Fruit fly (Drosophila melanogaster) whole organism, prepupa: Measurements from ENCODE around the gene CG42529.

Experiments used
- Blimp-1 ChIP-seq: fragments of 200-800 bp; sonication (Bioruptor generic); optimal IDR thresholded peaks from 3 replicates; lab custom pipeline; 2017; ENCODE audit warnings: missing biosample characterization, missing genetic modification characterization, mild to moderate bottlenecking, moderate library complexity, missing genetic modification reagents
- CG10631 ChIP-seq: fragments of 200-800 bp; sonication (Bioruptor generic); optimal IDR thresholded peaks from 2 replicates; lab custom pipeline; 2016; ENCODE audit warnings: missing biosample characterization, missing genetic modification characterization
- CG10669 ChIP-seq: fragments of 200-800 bp; sonication (Bioruptor generic); optimal IDR thresholded peaks from 3 replicates; lab custom pipeline; 2018; ENCODE audit warnings: missing biosample characterization, mild to moderate bottlenecking, missing genetic modification characterization, moderate library complexity
- CG15336 ChIP-seq: fragments of 200-800 bp; sonication (Bioruptor generic); IDR thresholded peaks from 2 replicates; pipeline ENCODE4 v1.3.6; 2022; ENCODE audit warnings: missing biosample characterization, missing genetic modification characterization
- CG1621 ChIP-seq: fragments of 200-800 bp; sonication (Bioruptor generic); optimal IDR thresholded peaks from 3 replicates; lab custom pipeline; 2018; ENCODE audit warnings: missing biosample characterization, mild to moderate bottlenecking, missing genetic modification characterization
- CG3032 ChIP-seq: fragments of 200-800 bp; optimal IDR thresholded peaks from 2 replicates; lab custom pipeline; 2019; ENCODE audit warnings: missing biosample characterization, mild to moderate bottlenecking, missing genetic modification characterization, moderate library complexity
- CG31627 ChIP-seq: fragments of 200-800 bp; sonication (Bioruptor generic); optimal IDR thresholded peaks from 3 replicates; lab custom pipeline; 2016; ENCODE audit warnings: missing biosample characterization, missing genetic modification characterization
- CG34406 ChIP-seq: fragments of 200-800 bp; sonication (Bioruptor generic); optimal IDR thresholded peaks from 3 replicates; lab custom pipeline; 2016; ENCODE audit warnings: missing biosample characterization, missing genetic modification characterization
- CG3919 ChIP-seq: fragments of 200-800 bp; sonication (Bioruptor generic); optimal IDR thresholded peaks from 3 replicates; lab custom pipeline; 2016; ENCODE audit warnings: missing biosample characterization, missing genetic modification characterization
- CG4318 ChIP-seq: fragments of 200-800 bp; sonication (Bioruptor generic); optimal IDR thresholded peaks from 3 replicates; lab custom pipeline; 2017; ENCODE audit warnings: missing biosample characterization, mild to moderate bottlenecking, missing genetic modification characterization
- CG6163 ChIP-seq: fragments of 200-800 bp; sonication (Bioruptor generic); IDR thresholded peaks from 3 replicates; pipeline ENCODE4 v1.3.6; 2022; ENCODE audit warnings: missing biosample characterization, missing genetic modification characterization
- CG6276 ChIP-seq: fragments of 200-800 bp; sonication (Bioruptor generic); optimal IDR thresholded peaks from 2 replicates; lab custom pipeline; 2017; ENCODE audit warnings: missing biosample characterization, mild to moderate bottlenecking, missing genetic modification characterization
- CG6808 ChIP-seq: fragments of 200-800 bp; sonication (Bioruptor generic); optimal IDR thresholded peaks from 3 replicates; lab custom pipeline; 2017; ENCODE audit warnings: missing biosample characterization, missing genetic modification characterization, mild to moderate bottlenecking, moderate library complexity, missing genetic modification reagents
- CG7368 ChIP-seq: fragments of 200-800 bp; sonication (Bioruptor generic); optimal IDR thresholded peaks from 3 replicates; lab custom pipeline; 2016; ENCODE audit warnings: missing biosample characterization, missing genetic modification characterization
- CG8119 ChIP-seq: fragments of 200-800 bp; sonication (Bioruptor generic); IDR thresholded peaks from 3 replicates; pipeline ENCODE4 v1.3.6; 2022; ENCODE audit warnings: missing biosample characterization, missing genetic modification characterization
- CG8319 ChIP-seq: fragments of 200-800 bp; sonication (Bioruptor generic); optimal IDR thresholded peaks from 3 replicates; lab custom pipeline; 2016; ENCODE audit warnings: missing biosample characterization, missing genetic modification characterization
- CG8632 ChIP-seq: fragments of 200-800 bp; sonication (Bioruptor generic); optimal IDR thresholded peaks from 3 replicates; lab custom pipeline; 2016; ENCODE audit warnings: missing biosample characterization, missing genetic modification characterization
- CG9139 ChIP-seq: fragments of 200-800 bp; sonication (Bioruptor generic); optimal IDR thresholded peaks from 3 replicates; lab custom pipeline; 2017; ENCODE audit warnings: missing biosample characterization, mild to moderate bottlenecking, missing genetic modification characterization
- Eip75B ChIP-seq: fragments of 200-800 bp; sonication (Bioruptor generic); optimal IDR thresholded peaks from 3 replicates; lab custom pipeline; 2016; ENCODE audit warnings: missing biosample characterization, missing genetic modification characterization
- Eip78C ChIP-seq: fragments of 200-800 bp; sonication (Bioruptor generic); peaks from one replicate; lab custom pipeline; 2016; ENCODE audit warnings: missing biosample characterization, missing genetic modification characterization
- Ets96B ChIP-seq: fragments of 200-800 bp; optimal IDR thresholded peaks from 2 replicates; lab custom pipeline; 2019; ENCODE audit warnings: missing biosample characterization, mild to moderate bottlenecking, missing genetic modification characterization, moderate library complexity
- Hr38 ChIP-seq: sonication (Bioruptor generic); optimal IDR thresholded peaks from 2 replicates; lab custom pipeline; 2016; ENCODE audit warnings: missing biosample characterization, missing genetic modification characterization
- Hr39 ChIP-seq: fragments of 200-800 bp; sonication (Bioruptor generic); optimal IDR thresholded peaks from 2 replicates; lab custom pipeline; 2016; ENCODE audit warnings: missing biosample characterization, missing genetic modification characterization
- Met ChIP-seq: fragments of 200-800 bp; sonication (Bioruptor generic); optimal IDR thresholded peaks from 3 replicates; lab custom pipeline; 2016; ENCODE audit warnings: missing biosample characterization, missing genetic modification characterization
- OdsH ChIP-seq: fragments of 200-800 bp; sonication (Bioruptor generic); optimal IDR thresholded peaks from 3 replicates; lab custom pipeline; 2016; ENCODE audit warnings: missing biosample characterization, missing genetic modification characterization
- Sox14 ChIP-seq: fragments of 200-800 bp; sonication (Bioruptor generic); optimal IDR thresholded peaks from 3 replicates; lab custom pipeline; 2016; ENCODE audit warnings: missing biosample characterization, missing genetic modification characterization
- Sox15 ChIP-seq: fragments of 200-800 bp; sonication (Bioruptor generic); optimal IDR thresholded peaks from 3 replicates; lab custom pipeline; 2016; ENCODE audit warnings: missing biosample characterization, missing genetic modification characterization
- cyc ChIP-seq: fragments of 200-800 bp; sonication (Bioruptor generic); optimal IDR thresholded peaks from 3 replicates; lab custom pipeline; 2016; ENCODE audit warnings: missing biosample characterization, missing genetic modification characterization
- dac ChIP-seq: fragments of 200-800 bp; sonication (Bioruptor generic); optimal IDR thresholded peaks from 2 replicates; lab custom pipeline; 2017; ENCODE audit warnings: missing biosample characterization, mild to moderate bottlenecking, missing genetic modification characterization
- dsx ChIP-seq: fragments of 200-800 bp; optimal IDR thresholded peaks from 3 replicates; lab custom pipeline; 2019; ENCODE audit warnings: missing biosample characterization, mild to moderate bottlenecking, missing genetic modification characterization, moderate library complexity; ENCODE audit not compliant: poor library complexity, severe bottlenecking
- eg ChIP-seq: fragments of 200-800 bp; sonication (Bioruptor generic); IDR thresholded peaks from 3 replicates; pipeline ENCODE4 v1.3.6; 2022; ENCODE audit warnings: missing biosample characterization, missing genetic modification characterization
- esn ChIP-seq: fragments of 200-800 bp; sonication (Bioruptor generic); optimal IDR thresholded peaks from 2 replicates; lab custom pipeline; 2016; ENCODE audit warnings: missing biosample characterization, mild to moderate bottlenecking, missing genetic modification characterization, moderate library complexity
- fd59A ChIP-seq: fragments of 200-800 bp; sonication (Bioruptor generic); optimal IDR thresholded peaks from 2 replicates; lab custom pipeline; 2017; ENCODE audit warnings: missing biosample characterization, mild to moderate bottlenecking, missing genetic modification characterization, missing genetic modification reagents
- fd85E ChIP-seq: fragments of 200-800 bp; sonication (Bioruptor generic); optimal IDR thresholded peaks from 3 replicates; lab custom pipeline; 2016; ENCODE audit warnings: missing biosample characterization, missing genetic modification characterization
- fkh ChIP-seq: fragments of 200-800 bp; sonication (Bioruptor generic); optimal IDR thresholded peaks from 3 replicates; lab custom pipeline; 2017; ENCODE audit warnings: missing biosample characterization, mild to moderate bottlenecking, missing genetic modification characterization, moderate library complexity
- net ChIP-seq: fragments of 200-800 bp; sonication (Bioruptor generic); optimal IDR thresholded peaks from 3 replicates; lab custom pipeline; 2016; ENCODE audit warnings: missing biosample characterization, missing genetic modification characterization
- pdm3 ChIP-seq: fragments of 200-800 bp; sonication (Bioruptor generic); optimal IDR thresholded peaks from 3 replicates; lab custom pipeline; 2016; ENCODE audit warnings: missing biosample characterization, missing genetic modification characterization
- salr ChIP-seq, 2 experiments: fragments of 200-800 bp; sonication (Bioruptor generic); optimal IDR thresholded peaks; 3 replicates each; lab custom pipeline; 2016 to 2018; ENCODE audit warnings: missing biosample characterization in 2 of 2, missing genetic modification characterization in 2 of 2, mild to moderate bottlenecking in 1 of 2
- spab ChIP-seq: fragments of 200-800 bp; sonication (Bioruptor generic); optimal IDR thresholded peaks from 2 replicates; lab custom pipeline; 2017; ENCODE audit warnings: missing biosample characterization, mild to moderate bottlenecking, missing genetic modification characterization, missing genetic modification reagents
- ss ChIP-seq, 2 experiments: fragments of 200-800 bp; sonication (Bioruptor generic); optimal IDR thresholded peaks; 2 replicates in 1 of 2; 3 replicates in 1 of 2; lab custom pipeline; 2017 to 2018; ENCODE audit warnings: mild to moderate bottlenecking in 2 of 2, missing biosample characterization in 2 of 2, missing genetic modification characterization in 2 of 2, moderate library complexity in 1 of 2
- topi ChIP-seq: fragments of 200-800 bp; sonication (Bioruptor generic); optimal IDR thresholded peaks from 3 replicates; lab custom pipeline; 2016; ENCODE audit warnings: missing biosample characterization, missing genetic modification characterization
- vri ChIP-seq: fragments of 200-800 bp; sonication (Bioruptor generic); optimal IDR thresholded peaks from 3 replicates; lab custom pipeline; 2016; ENCODE audit warnings: missing biosample characterization, mild to moderate bottlenecking, missing genetic modification characterization

Gene CG42529

dm6 chr3L:19694156-19694643 is 34.6 kb upstream of the CG42529 start (continued):
- TF ChIP-seq CG10631 (no peak), fd59A (no peak), Eip75B (peak; percentile 56), CG8319 (GFP tag; lab: Kevin White, UChicago) (no peak), CG15336 (GFP tag; lab: Robert Waterston, UW) (peak; percentile 30; the same call in 1 of the 2 replicates), CG31627 (GFP tag; lab: Kevin White, UChicago) (no peak), CG3032 (tag; lab: Kevin White, UChicago) (no peak)

DNA sequence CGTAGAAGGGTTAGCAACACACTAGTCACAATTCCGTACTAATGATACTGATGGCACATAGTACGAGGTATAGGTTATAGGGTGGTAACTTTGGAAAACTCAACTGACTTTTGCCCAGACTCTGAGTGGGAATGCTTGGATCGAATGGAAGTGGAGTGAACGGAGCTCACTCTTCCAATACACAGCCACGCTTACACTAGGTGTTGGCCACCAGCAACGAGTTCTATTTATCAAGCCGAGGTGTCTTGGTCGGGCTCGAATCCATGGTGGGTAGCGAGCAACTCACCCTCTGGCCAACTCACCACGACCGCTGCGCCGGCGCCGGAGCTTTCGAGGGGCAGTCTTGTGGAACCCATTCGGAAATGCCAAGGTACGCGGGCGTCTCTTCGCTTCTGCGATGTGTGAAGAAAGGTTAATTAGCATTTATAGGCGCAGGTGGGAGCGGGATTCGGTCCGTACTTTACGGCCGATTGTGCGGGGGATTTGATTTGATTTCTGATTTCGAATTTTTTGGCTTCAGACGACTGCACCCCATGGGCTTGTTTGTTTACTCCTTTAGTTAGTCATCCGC is 33.7 kb upstream of the CG42529 start, which contains the start of gene verm:
Gene verm, minus strand, starts transcription at position 204 of the 571 bp plus-strand sequence.
- 0 out of 2 replicates have a peak, but pooled peaks have one; percentile 17 for TF ChIP-seq CG15336 (GFP tag; lab: Robert Waterston, UW)
- peak; percentile 36 for TF ChIP-seq Eip78C (GFP tag; lab: Kevin White, UChicago)
- TF ChIP-seq CG10631, result no peak
- peak; percentile 26 for TF ChIP-seq CG1621 (tag; lab: Kevin White, UChicago)
- 0 out of 3 replicates have a peak, but pooled peaks have one; percentile 14 for TF ChIP-seq CG6163 (GFP tag; lab: Robert Waterston, UW)
- 0 out of 3 replicates have a peak, but pooled peaks have one; percentile 27 for TF ChIP-seq eg (GFP tag; lab: Robert Waterston, UW)
- peak; percentile 24 for TF ChIP-seq vri (GFP tag; lab: Kevin White, UChicago)
- no peak for TF ChIP-seq Sox14 (GFP tag; lab: Kevin White, UChicago)

DNA sequence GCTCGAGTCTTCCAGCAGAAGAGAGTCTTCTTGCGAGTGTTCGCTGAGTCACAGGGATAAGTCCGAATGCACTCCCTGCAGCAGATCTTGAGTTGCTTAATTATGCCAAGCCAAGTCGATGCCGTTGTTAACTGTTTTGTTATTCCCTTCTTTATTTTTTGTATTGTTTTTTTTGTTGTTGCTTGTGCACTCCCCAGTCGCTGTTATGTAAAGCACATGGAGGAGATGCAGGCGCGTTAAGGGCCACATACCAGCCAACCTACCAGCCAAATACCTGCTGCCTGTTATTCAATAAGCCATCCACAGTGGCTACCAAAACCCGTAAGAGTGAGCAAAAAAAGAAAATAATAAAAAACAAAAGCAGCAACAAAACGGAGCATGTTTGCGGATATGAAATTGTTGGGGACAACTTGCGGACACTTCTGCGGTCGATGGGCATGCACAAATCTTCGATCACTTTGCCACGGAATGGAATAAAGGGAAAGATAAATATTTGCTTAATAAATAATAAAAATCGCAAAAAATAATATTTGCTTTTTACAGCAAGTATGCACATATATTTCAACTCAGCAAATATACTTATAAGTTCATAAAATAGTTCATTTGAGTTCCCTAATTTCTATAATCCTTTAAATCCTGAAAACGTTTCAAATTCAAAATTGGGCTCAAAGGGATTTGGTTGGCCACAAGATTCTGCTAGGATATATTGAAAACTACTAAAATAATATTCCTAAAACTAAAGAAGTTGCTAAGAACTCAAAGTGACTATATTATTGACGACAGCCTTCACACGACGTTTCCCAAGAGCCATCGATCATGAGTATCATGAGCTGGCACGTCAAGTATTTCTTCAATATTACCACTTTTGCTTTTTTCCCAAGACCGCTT is 32.5 kb upstream of the CG42529 start:
- TF ChIP-seq net (GFP tag; lab: Kevin White, UChicago) (peak; percentile 26), Sox15 (GFP tag; lab: Kevin White, UChicago) (peak; percentile 12), CG3032 (tag; lab: Kevin White, UChicago) (no peak), CG3919 (GFP tag; lab: Kevin White, UChicago) (peak; percentile 36), fd85E (GFP tag; lab: Kevin White, UChicago) (no peak), Blimp-1 (GFP tag; lab: Kevin White, UChicago) (no peak), cyc (GFP tag; lab: Kevin White, UChicago) (peak; percentile 42), salr (GFP tag; optimal IDR thresholded peaks at IDR 0.05; lab: Kevin White, UChicago) (peak in 1 of 2 experiments; percentile 0), Met (GFP tag; lab: Kevin White, UChicago) (peak; percentile 60), CG6276 (no peak), topi (GFP tag; lab: Kevin White, UChicago) (peak; percentile 65), CG7368 (GFP tag; lab: Kevin White, UChicago) (no peak), CG8319 (GFP tag; lab: Kevin White, UChicago) (peak; percentile 25), CG6808 (GFP tag; lab: Kevin White, UChicago) (peak; percentile 33), CG10669 (GFP tag; lab: Kevin White, UChicago) (peak; percentile 37), CG8632 (peak; percentile 48), CG1621 (tag; lab: Kevin White, UChicago) (peak; percentile 17), esn (GFP tag; lab: Kevin White, UChicago) (peak; percentile 68), ss (GFP tag; optimal IDR thresholded peaks at IDR 0.05; lab: Kevin White, UChicago) (peak; percentile 37 to 50), CG34406 (GFP tag; lab: Kevin White, UChicago) (peak; percentile 43), OdsH (GFP tag; lab: Kevin White, UChicago) (peak; percentile 49), dac (GFP tag; lab: Kevin White, UChicago) (no peak), fd59A (no peak), CG9139 (GFP tag; lab: Kevin White, UChicago) (peak; percentile 34), spab (GFP tag; lab: Kevin White, UChicago) (no peak), Ets96B (tag; lab: Kevin White, UChicago) (peak; percentile 33), Hr39 (GFP tag; lab: Kevin White, UChicago) (peak; percentile 45), CG10631 (peak; percentile 50), eg (GFP tag; lab: Robert Waterston, UW) (no peak), fkh (GFP tag; lab: Kevin White, UChicago) (no peak), pdm3 (GFP tag; lab: Kevin White, UChicago) (peak; percentile 43), Hr38 (GFP tag; lab: Kevin White, UChicago) (no peak), CG4318 (GFP tag; lab: Kevin White, UChicago) (no peak), CG8119 (no peak), dsx (GFP tag; lab: Kevin White, UChicago) (peak; percentile 3), Eip78C (GFP tag; lab: Kevin White, UChicago) (peak; percentile 93), CG6163 (GFP tag; lab: Robert Waterston, UW) (no peak)
